Fruit fly (Drosophila melanogaster) whole organism, pupa: Measurements from ENCODE around the gene SLC5A11.

Experiments used
- CG10348 ChIP-seq: fragments of 200-800 bp; sonication (Bioruptor generic); IDR thresholded peaks from 2 replicates; pipeline ENCODE4 v1.3.6; 2022; ENCODE audit warnings: missing biosample characterization, missing genetic modification characterization
- CG12605 ChIP-seq: fragments of 200-800 bp; sonication (Bioruptor generic); IDR thresholded peaks from 2 replicates; pipeline ENCODE4 v1.3.6; 2022; ENCODE audit warnings: missing biosample characterization, missing genetic modification characterization
- CG13204 ChIP-seq: fragments of 200-800 bp; sonication (Bioruptor generic); optimal IDR thresholded peaks from 2 replicates; lab custom pipeline; 2018; ENCODE audit warnings: missing biosample characterization, mild to moderate bottlenecking, missing genetic modification characterization, moderate library complexity
- CG14655 ChIP-seq: fragments of 200-800 bp; sonication (Bioruptor generic); optimal IDR thresholded peaks from 3 replicates; lab custom pipeline; 2017; ENCODE audit warnings: mild to moderate bottlenecking, missing biosample characterization, missing genetic modification reagents, missing genetic modification characterization
- CG15710 ChIP-seq: fragments of 200-800 bp; sonication (Bioruptor generic); optimal IDR thresholded peaks from 2 replicates; lab custom pipeline; 2018; ENCODE audit warnings: missing biosample characterization, mild to moderate bottlenecking, missing genetic modification characterization, moderate library complexity
- CG17806 ChIP-seq: fragments of 200-800 bp; sonication (Bioruptor generic); optimal IDR thresholded peaks from 2 replicates; lab custom pipeline; 2018; ENCODE audit warnings: missing biosample characterization, mild to moderate bottlenecking, missing genetic modification characterization, moderate library complexity
- CG32121 ChIP-seq: fragments of 200-800 bp; sonication (Bioruptor generic); IDR thresholded peaks from 2 replicates; pipeline ENCODE4 v1.3.6; 2022; ENCODE audit warnings: missing biosample characterization, missing genetic modification characterization
- CG34367 ChIP-seq: fragments of 200-800 bp; sonication (Bioruptor generic); optimal IDR thresholded peaks from 2 replicates; lab custom pipeline; 2018; ENCODE audit warnings: missing biosample characterization, mild to moderate bottlenecking, missing genetic modification characterization
- CG4496 ChIP-seq: fragments of 200-800 bp; sonication (Bioruptor generic); IDR thresholded peaks from 3 replicates; pipeline ENCODE4 v1.3.6; 2022; ENCODE audit warnings: missing biosample characterization, missing genetic modification characterization
- CG8159 ChIP-seq: fragments of 200-800 bp; sonication (Bioruptor generic); optimal IDR thresholded peaks from 3 replicates; lab custom pipeline; 2018; ENCODE audit warnings: missing biosample characterization, mild to moderate bottlenecking, missing genetic modification characterization, moderate library complexity
- CG8301 ChIP-seq: fragments of 200-800 bp; sonication (Bioruptor generic); optimal IDR thresholded peaks from 2 replicates; lab custom pipeline; 2018; ENCODE audit warnings: missing biosample characterization, mild to moderate bottlenecking, missing genetic modification characterization
- CG9948 ChIP-seq: fragments of 200-800 bp; sonication (Bioruptor generic); optimal IDR thresholded peaks from 2 replicates; lab custom pipeline; 2018; ENCODE audit warnings: missing biosample characterization, mild to moderate bottlenecking, missing genetic modification characterization, moderate library complexity
- D1 ChIP-seq: fragments of 200-800 bp; sonication (Bioruptor generic); optimal IDR thresholded peaks from 2 replicates; lab custom pipeline; 2018; ENCODE audit warnings: missing biosample characterization, mild to moderate bottlenecking, missing genetic modification characterization, moderate library complexity
- EcR ChIP-seq: fragments of 200-800 bp; sonication (Bioruptor generic); optimal IDR thresholded peaks from 3 replicates; lab custom pipeline; 2019; ENCODE audit warnings: missing biosample characterization, missing genetic modification characterization, mild to moderate bottlenecking, moderate library complexity, missing genetic modification reagents
- Ets98B ChIP-seq: fragments of 200-800 bp; sonication (Bioruptor generic); IDR thresholded peaks from 2 replicates; pipeline ENCODE4 v1.3.6; 2022; ENCODE audit warnings: missing biosample characterization, missing genetic modification characterization
- Pif1A ChIP-seq: fragments of 200-800 bp; sonication (Bioruptor generic); optimal IDR thresholded peaks from 3 replicates; lab custom pipeline; 2016; ENCODE audit warnings: missing biosample characterization, missing genetic modification characterization
- Pif1B ChIP-seq: fragments of 200-800 bp; sonication (Bioruptor generic); optimal IDR thresholded peaks from 3 replicates; lab custom pipeline; 2016; ENCODE audit warnings: missing biosample characterization, missing genetic modification characterization
- Snoo ChIP-seq: fragments of 200-800 bp; sonication (Bioruptor generic); optimal IDR thresholded peaks from 3 replicates; lab custom pipeline; 2017; ENCODE audit warnings: missing biosample characterization, mild to moderate bottlenecking, missing genetic modification characterization, inconsistent platforms
- fd96Ca ChIP-seq: fragments of 200-800 bp; sonication (Bioruptor generic); IDR thresholded peaks from 3 replicates; pipeline ENCODE4 v1.3.6; 2022; ENCODE audit warnings: missing biosample characterization, missing genetic modification characterization
- gl ChIP-seq: fragments of 200-800 bp; sonication (Bioruptor generic); optimal IDR thresholded peaks from 2 replicates; lab custom pipeline; 2018; ENCODE audit warnings: missing biosample characterization, mild to moderate bottlenecking, missing genetic modification characterization
- rn ChIP-seq: fragments of 200-800 bp; sonication (Bioruptor generic); IDR thresholded peaks from 2 replicates; pipeline ENCODE4 v1.3.6; 2022; ENCODE audit warnings: missing biosample characterization, missing genetic modification characterization

The SLC5A11 gene

dm6 chr2L:8198757-8199156 is 6.2 kb downstream of the SLC5A11 start, which contains the start of gene PGAP5:
TSS of gene PGAP5 (plus strand) at chr2L:8198882.
- no peak for TF ChIP-seq Pif1A (GFP tag; lab: Kevin White, UChicago)
- no peak for TF ChIP-seq CG34367 (tag; lab: Kevin White, UChicago)
- TF ChIP-seq rn (GFP tag; lab: Robert Waterston, UW): no peak
- no peak for TF ChIP-seq D1
- TF ChIP-seq CG8301: no peak
- no peak for TF ChIP-seq EcR
- no peak for TF ChIP-seq CG8159
- no peak for TF ChIP-seq CG15710 (tag; lab: Kevin White, UChicago)
- TF ChIP-seq CG12605 (GFP tag; lab: Robert Waterston, UW): no peak
- TF ChIP-seq CG32121 (GFP tag; lab: Robert Waterston, UW): no peak
- TF ChIP-seq Ets98B (GFP tag; lab: Robert Waterston, UW): no peak
- no peak for TF ChIP-seq CG17806 (tag; lab: Kevin White, UChicago)
- no peak for TF ChIP-seq Pif1B (GFP tag; lab: Kevin White, UChicago)
- no peak for TF ChIP-seq CG4496
- no peak for TF ChIP-seq CG10348 (GFP tag; lab: Robert Waterston, UW)
- no peak for TF ChIP-seq CG13204 (GFP tag; lab: Kevin White, UChicago)
- TF ChIP-seq gl: no peak
- no peak for TF ChIP-seq CG9948

- TF ChIP-seq Ets98B (GFP tag; lab: Robert Waterston, UW): no peak
- TF ChIP-seq Snoo (tag; lab: Kevin White, UChicago): no peak
- no peak for TF ChIP-seq CG12605 (GFP tag; lab: Robert Waterston, UW)
- TF ChIP-seq CG8301: no peak
- TF ChIP-seq D1: no peak
- no peak for TF ChIP-seq fd96Ca (GFP tag; lab: Robert Waterston, UW)
- no peak for TF ChIP-seq rn (GFP tag; lab: Robert Waterston, UW)
- no peak for TF ChIP-seq CG10348 (GFP tag; lab: Robert Waterston, UW)
- no peak for TF ChIP-seq CG34367 (tag; lab: Kevin White, UChicago)
- no peak for TF ChIP-seq gl
- TF ChIP-seq CG9948: no peak
- no peak for TF ChIP-seq CG17806 (tag; lab: Kevin White, UChicago)
Measured at dm6 chr2L:8196757-8197530, 8.0 kb downstream of the SLC5A11 start, which contains the start of the genes CG8475 and CG8460. TSS of gene CG8475 (minus strand) at chr2L:8196918. TSS of gene CG8460 (plus strand) at chr2L:8197193.

dm6 chr2L:8195722-8196323 is 9.1 kb downstream of the SLC5A11 start:
- no peak for TF ChIP-seq CG34367 (tag; lab: Kevin White, UChicago)
- no peak for TF ChIP-seq CG15710 (tag; lab: Kevin White, UChicago)
- TF ChIP-seq fd96Ca (GFP tag; lab: Robert Waterston, UW): no peak
- TF ChIP-seq D1: no peak
- TF ChIP-seq Ets98B (GFP tag; lab: Robert Waterston, UW): no peak
- no peak for TF ChIP-seq Pif1A (GFP tag; lab: Kevin White, UChicago)
- TF ChIP-seq CG8301: no peak
- TF ChIP-seq CG32121 (GFP tag; lab: Robert Waterston, UW): no peak
- TF ChIP-seq EcR: no peak
- TF ChIP-seq CG17806 (tag; lab: Kevin White, UChicago): no peak
- TF ChIP-seq CG4496: no peak
- no peak for TF ChIP-seq CG14655
- no peak for TF ChIP-seq Pif1B (GFP tag; lab: Kevin White, UChicago)
- TF ChIP-seq rn (GFP tag; lab: Robert Waterston, UW): no peak
- no peak for TF ChIP-seq CG10348 (GFP tag; lab: Robert Waterston, UW)

- TF ChIP-seq CG32121 (GFP tag; lab: Robert Waterston, UW) (no peak), D1 (no peak), CG13204 (GFP tag; lab: Kevin White, UChicago) (no peak), Ets98B (GFP tag; lab: Robert Waterston, UW) (no peak)
Measured at dm6 chr2L:8190681-8191080, 14.3 kb downstream of the SLC5A11 start, which contains the start of gene CG34134. TSS of gene CG34134 (minus strand) at chr2L:8190781.

dm6 chr2L:8185008-8185407 is 19.9 kb downstream of the SLC5A11 start:
- no peak for TF ChIP-seq CG13204 (GFP tag; lab: Kevin White, UChicago)

dm6 chr2L:8171544-8171943 is 33.4 kb downstream of the SLC5A11 start:
- no peak for TF ChIP-seq CG14655
- TF ChIP-seq CG15710 (tag; lab: Kevin White, UChicago): no peak
- TF ChIP-seq EcR: no peak
- TF ChIP-seq CG32121 (GFP tag; lab: Robert Waterston, UW): 0 out of 2 replicates have a peak, but pooled peaks have one; percentile 46
- TF ChIP-seq CG8301: no peak
- no peak for TF ChIP-seq CG9948
